Worm (Caenorhabditis elegans) whole organism, L1 larva: ENCODE results near the gene C27C12.1.

ENCODE experiments used
- C16A3.4 ChIP-seq: fragments of 150-350 bp; optimal IDR thresholded peaks from 2 replicates; lab custom pipeline; 2014; ENCODE audit warnings: missing biosample characterization, missing genetic modification characterization
- C34B4.2 ChIP-seq: sonication (generic microtip); optimal IDR thresholded peaks from 2 replicates; lab custom pipeline; 2017; ENCODE audit warnings: mild to moderate bottlenecking, missing genetic modification characterization, missing compliant biosample characterization
- F16B12.6 ChIP-seq: fragments of 150-350 bp; optimal IDR thresholded peaks from 2 replicates; lab custom pipeline; 2014; ENCODE audit warnings: missing biosample characterization, missing genetic modification characterization
- Y116A8C.19 ChIP-seq: sonication (generic microtip); optimal IDR thresholded peaks from 2 replicates; lab custom pipeline; 2016; ENCODE audit warnings: missing compliant biosample characterization, missing genetic modification characterization, borderline replicate concordance
- aha-1 ChIP-seq: fragments of 150-350 bp; optimal IDR thresholded peaks from 2 replicates; lab custom pipeline; 2014; ENCODE audit warnings: missing biosample characterization, missing genetic modification characterization
- ceh-82 ChIP-seq, 3 experiments: fragments of 150-350 bp in 1 of 3; sonication (generic microtip) in 2 of 3; optimal IDR thresholded peaks; 2 replicates each; lab custom pipeline; 2014 to 2017; ENCODE audit warnings: missing biosample characterization in 3 of 3, missing genetic modification characterization in 3 of 3
- ceh-88 ChIP-seq: fragments of 200-800 bp; sonication (Bioruptor generic); IDR thresholded peaks from 2 replicates; pipeline ENCODE4 v1.3.6; 2022; ENCODE audit warnings: missing genetic modification characterization, missing compliant biosample characterization
- ces-1 ChIP-seq: fragments of 150-350 bp; optimal IDR thresholded peaks from 2 replicates; lab custom pipeline; 2014; ENCODE audit warnings: missing biosample characterization, missing genetic modification reagents, missing genetic modification characterization
- efl-1 ChIP-seq, 4 experiments: fragments of 150-350 bp; optimal IDR thresholded peaks in 3 of 4; peaks in 1 of 4; 1 replicate in 1 of 4; 2 replicates in 3 of 4; lab custom pipeline; 2014; ENCODE audit warnings: missing biosample characterization in 2 of 4, missing genetic modification characterization in 2 of 4, missing genetic modification reagents in 2 of 4
- egl-13 ChIP-seq: sonication (generic microtip); optimal IDR thresholded peaks from 2 replicates; lab custom pipeline; 2016; ENCODE audit warnings: missing genotype, missing genetic modification reagents, missing genetic modification characterization, missing compliant biosample characterization
- elt-2 ChIP-seq: sonication (generic microtip); optimal IDR thresholded peaks from 2 replicates; lab custom pipeline; 2016; ENCODE audit warnings: missing genetic modification characterization, mild to moderate bottlenecking, inconsistent platforms, missing compliant biosample characterization, missing genetic modification reagents
- fkh-10 ChIP-seq: sonication (generic microtip); optimal IDR thresholded peaks from 2 replicates; lab custom pipeline; 2017; ENCODE audit warnings: missing biosample characterization, missing genetic modification reagents, missing genetic modification characterization
- fkh-4 ChIP-seq: sonication (generic microtip); optimal IDR thresholded peaks from 2 replicates; lab custom pipeline; 2016; ENCODE audit warnings: missing compliant biosample characterization, missing genetic modification characterization, borderline replicate concordance
- fkh-8 ChIP-seq: sonication (generic microtip); optimal IDR thresholded peaks from 2 replicates; lab custom pipeline; 2016; ENCODE audit warnings: mild to moderate bottlenecking, missing genetic modification characterization, missing compliant biosample characterization
- grh-1 ChIP-seq: fragments of 200-800 bp; sonication (Bioruptor generic); IDR thresholded peaks from 2 replicates; pipeline ENCODE4 v1.3.6; 2022; ENCODE audit warnings: missing genetic modification reagents, missing genetic modification characterization, missing compliant biosample characterization
- hlh-4 ChIP-seq: sonication (generic microtip); optimal IDR thresholded peaks from 2 replicates; lab custom pipeline; 2016; ENCODE audit warnings: mild to moderate bottlenecking, missing genetic modification characterization, missing compliant biosample characterization
- hpl-2 ChIP-seq: fragments of 150-350 bp; optimal IDR thresholded peaks from 2 replicates; lab custom pipeline; 2014; ENCODE audit warnings: missing biosample characterization, missing genetic modification reagents, missing genetic modification characterization
- irx-1 ChIP-seq: sonication (generic microtip); optimal IDR thresholded peaks from 2 replicates; lab custom pipeline; 2016; ENCODE audit warnings: missing genetic modification characterization, missing compliant biosample characterization
- isw-1 ChIP-seq: fragments of 200-800 bp; sonication (Bioruptor generic); IDR thresholded peaks from 2 replicates; pipeline ENCODE4 v1.3.6; 2022; ENCODE audit warnings: missing genetic modification characterization, missing compliant biosample characterization
- jun-1 ChIP-seq: fragments of 150-350 bp; optimal IDR thresholded peaks from 2 replicates; lab custom pipeline; 2014; ENCODE audit warnings: missing biosample characterization, missing genetic modification reagents, missing genetic modification characterization
- lin-13 ChIP-seq: fragments of 150-350 bp; optimal IDR thresholded peaks from 2 replicates; lab custom pipeline; 2014; ENCODE audit warnings: missing biosample characterization, missing genetic modification reagents, missing genetic modification characterization
- lin-15B ChIP-seq: fragments of 150-350 bp; sonication (generic microtip); optimal IDR thresholded peaks from 3 replicates; lab custom pipeline; 2014; ENCODE audit warnings: missing biosample characterization, missing genetic modification characterization
- lin-35 ChIP-seq, 2 experiments: fragments of 150-350 bp; optimal IDR thresholded peaks; 2 replicates each; lab custom pipeline; 2014; ENCODE audit warnings: missing biosample characterization in 2 of 2, missing genetic modification characterization in 2 of 2, missing genetic modification reagents in 2 of 2
- lin-39 ChIP-seq: fragments of 150-350 bp; optimal IDR thresholded peaks from 2 replicates; lab custom pipeline; 2014; ENCODE audit warnings: missing biosample characterization, missing genetic modification reagents, missing genetic modification characterization
- lir-3 ChIP-seq: sonication (generic microtip); optimal IDR thresholded peaks from 2 replicates; lab custom pipeline; 2016; ENCODE audit warnings: mild to moderate bottlenecking, missing genetic modification characterization, moderate library complexity, missing compliant biosample characterization; ENCODE audit not compliant: poor library complexity
- lsy-2 ChIP-seq, 2 experiments: fragments of 150-350 bp; optimal IDR thresholded peaks; 2 replicates each; lab custom pipeline; 2014; ENCODE audit warnings: missing biosample characterization in 2 of 2, missing genetic modification characterization in 2 of 2
- mab-9 ChIP-seq: fragments of 200-800 bp; sonication (Bioruptor generic); IDR thresholded peaks from 2 replicates; pipeline ENCODE4 v1.3.6; 2022; ENCODE audit warnings: missing genetic modification reagents, missing genetic modification characterization, missing compliant biosample characterization
- mdl-1 ChIP-seq, 2 experiments: fragments of 150-350 bp; optimal IDR thresholded peaks; 2 replicates each; lab custom pipeline; 2014 to 2017; ENCODE audit warnings: missing biosample characterization in 2 of 2, missing genetic modification characterization in 2 of 2, inconsistent platforms in 1 of 2
- mef-2 ChIP-seq: fragments of 150-350 bp; optimal IDR thresholded peaks from 2 replicates; lab custom pipeline; 2014; ENCODE audit warnings: missing biosample characterization, missing genetic modification characterization
- mep-1 ChIP-seq: fragments of 150-350 bp; optimal IDR thresholded peaks from 2 replicates; lab custom pipeline; 2014; ENCODE audit warnings: missing biosample characterization, missing genetic modification characterization
- nhr-12 ChIP-seq: sonication (generic microtip); optimal IDR thresholded peaks from 2 replicates; lab custom pipeline; 2017; ENCODE audit warnings: missing biosample characterization, missing genetic modification characterization
- nhr-19 ChIP-seq: fragments of 200-800 bp; sonication (Bioruptor generic); conservative IDR thresholded peaks from 2 replicates; pipeline ENCODE4 v1.3.6; 2022; ENCODE audit warnings: missing genetic modification characterization, missing compliant biosample characterization
- nhr-28 ChIP-seq: fragments of 150-350 bp; optimal IDR thresholded peaks from 2 replicates; lab custom pipeline; 2014; ENCODE audit warnings: missing biosample characterization, missing genetic modification characterization
- nhr-47 ChIP-seq: sonication (generic microtip); optimal IDR thresholded peaks from 2 replicates; lab custom pipeline; 2016; ENCODE audit warnings: mild to moderate bottlenecking, missing genetic modification characterization, moderate library complexity, missing compliant biosample characterization
- nhr-76 ChIP-seq: sonication (generic microtip); optimal IDR thresholded peaks from 2 replicates; lab custom pipeline; 2017; ENCODE audit warnings: missing biosample characterization, missing genetic modification characterization
- nhr-77 ChIP-seq: fragments of 150-350 bp; optimal IDR thresholded peaks from 2 replicates; lab custom pipeline; 2014; ENCODE audit warnings: missing biosample characterization, missing genetic modification characterization
- nhr-85 ChIP-seq: sonication (generic microtip); peaks from one replicate; lab custom pipeline; 2016; ENCODE audit warnings: missing genetic modification characterization, inconsistent platforms, missing compliant biosample characterization
- pag-3 ChIP-seq: sonication (generic microtip); optimal IDR thresholded peaks from 2 replicates; lab custom pipeline; 2017; ENCODE audit warnings: missing genetic modification characterization, mild to moderate bottlenecking, missing compliant biosample characterization, antibody characterized with exemption, borderline replicate concordance; ENCODE audit not compliant: insufficient read depth
- skn-1 ChIP-seq: fragments of 150-350 bp; optimal IDR thresholded peaks from 2 replicates; lab custom pipeline; 2014; ENCODE audit warnings: missing biosample characterization, missing genetic modification characterization
- snpc-4 ChIP-seq: fragments of 150-350 bp; optimal IDR thresholded peaks from 2 replicates; lab custom pipeline; 2014; ENCODE audit warnings: missing biosample characterization, missing genetic modification characterization
- sox-4 ChIP-seq: sonication (generic microtip); optimal IDR thresholded peaks from 2 replicates; lab custom pipeline; 2016; ENCODE audit warnings: missing genetic modification characterization, missing compliant biosample characterization
- swsn-7 ChIP-seq: sonication (generic microtip); optimal IDR thresholded peaks from 2 replicates; lab custom pipeline; 2016; ENCODE audit warnings: missing genetic modification characterization, missing compliant biosample characterization
- tbx-2 ChIP-seq: sonication (generic microtip); optimal IDR thresholded peaks from 2 replicates; lab custom pipeline; 2016; ENCODE audit warnings: missing genetic modification characterization, missing compliant biosample characterization
- tlp-1 ChIP-seq: fragments of 150-350 bp; optimal IDR thresholded peaks from 2 replicates; lab custom pipeline; 2014; ENCODE audit warnings: missing biosample characterization, missing genetic modification characterization
- unc-130 ChIP-seq: fragments of 150-350 bp; optimal IDR thresholded peaks from 2 replicates; lab custom pipeline; 2017; ENCODE audit warnings: missing biosample characterization, missing genetic modification characterization, inconsistent platforms
- vab-15 ChIP-seq: sonication (generic microtip); optimal IDR thresholded peaks from 2 replicates; lab custom pipeline; 2017; ENCODE audit warnings: missing genotype, mild to moderate bottlenecking, missing genetic modification characterization, missing compliant biosample characterization

C27C12.1 gene

DNA sequence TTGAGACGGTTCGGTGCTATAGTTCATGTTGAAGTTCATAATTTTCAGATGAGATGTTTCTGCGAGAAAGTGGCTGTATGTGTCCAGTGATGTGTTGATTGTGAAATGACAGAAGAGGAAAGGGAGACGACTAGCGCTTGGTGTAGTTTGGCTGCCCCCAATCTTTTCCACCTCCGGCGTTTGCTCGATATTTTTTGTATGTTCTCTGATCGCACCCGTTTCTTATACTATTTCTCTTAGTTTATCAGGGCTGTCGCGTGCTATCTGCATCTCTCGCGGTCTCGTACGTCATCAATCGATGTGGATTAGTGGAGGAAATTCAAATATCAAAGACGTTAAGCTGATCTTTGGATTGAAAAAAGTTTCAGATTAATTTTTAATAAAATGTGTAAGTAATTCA lies 42.8 kb downstream of the C27C12.1 start, which contains the start of gene atf-4 (continued):
- TF ChIP-seq irx-1 (tag; lab: Kevin White, UChicago), result peak; percentile 28
- TF ChIP-seq tlp-1 (tag; lab: Kevin White, UChicago), result no peak
- TF ChIP-seq lsy-2 (tag; optimal IDR thresholded peaks at IDR 0.05; lab: Kevin White, UChicago), result peak; percentile 53 to 75
- peak; percentile 80 for TF ChIP-seq fkh-8 (tag; lab: Kevin White, UChicago)
- TF ChIP-seq egl-13, result peak; percentile 60
- peak; percentile 76 for TF ChIP-seq tbx-2 (tag; lab: Kevin White, UChicago)
- no peak for TF ChIP-seq pag-3 (tag; lab: Kevin White, UChicago)
- no peak for TF ChIP-seq lin-15B
- no peak for TF ChIP-seq fkh-10 (GFP tag; lab: Kevin White, UChicago)
- no peak for TF ChIP-seq grh-1 (GFP tag; lab: Robert Waterston, UW)
- peak; percentile 19 for TF ChIP-seq snpc-4 (tag; lab: Kevin White, UChicago)
- peak; percentile 17 for TF ChIP-seq C16A3.4 (tag; lab: Kevin White, UChicago)
- TF ChIP-seq nhr-12 (tag; lab: Kevin White, UChicago), result no peak
- TF ChIP-seq jun-1 (tag; lab: Kevin White, UChicago), result peak; percentile 7
- TF ChIP-seq mep-1 (tag; lab: Kevin White, UChicago), result peak; percentile 76
- TF ChIP-seq vab-15 (tag; lab: Kevin White, UChicago), result no peak
- peak in 1 of 2 experiments; percentile 87 for TF ChIP-seq mdl-1 (tag; optimal IDR thresholded peaks at IDR 0.05; lab: Kevin White, UChicago)
- no peak for TF ChIP-seq nhr-76 (tag; lab: Kevin White, UChicago)
- peak; percentile 73 for TF ChIP-seq unc-130 (tag; lab: Kevin White, UChicago)
- peak; percentile 91 for TF ChIP-seq nhr-19 (GFP tag; lab: Robert Waterston, UW)
- peak; percentile 72 for TF ChIP-seq swsn-7 (tag; lab: Kevin White, UChicago)
- TF ChIP-seq Y116A8C.19 (tag; lab: Kevin White, UChicago), result no peak
- TF ChIP-seq elt-2 (tag; lab: Kevin White, UChicago), result peak; percentile 66
- peak; percentile 52 to 70 for TF ChIP-seq efl-1 (optimal IDR thresholded peaks at IDR 0.05; lab: Kevin White, UChicago)
- peak; percentile 75 to 97 for TF ChIP-seq efl-1 (GFP tag; optimal IDR thresholded peaks at IDR 0.05 in 1 of 2; lab: Kevin White, UChicago)
- peak; percentile 82 for TF ChIP-seq nhr-47 (tag; lab: Kevin White, UChicago)
- TF ChIP-seq mab-9 (GFP tag; lab: Robert Waterston, UW), result 0 out of 2 replicates have a peak, but pooled peaks have one; percentile 47
- no peak for TF ChIP-seq nhr-28 (tag; lab: Kevin White, UChicago)
- TF ChIP-seq ceh-88, result no peak
- TF ChIP-seq nhr-77 (tag; lab: Kevin White, UChicago), result no peak
- peak; percentile 85 for TF ChIP-seq nhr-85 (tag; lab: Kevin White, UChicago)
- no peak for TF ChIP-seq mef-2
- TF ChIP-seq F16B12.6, result no peak
- no peak for TF ChIP-seq lir-3 (tag; lab: Kevin White, UChicago)
- no peak for TF ChIP-seq fkh-4 (tag; lab: Kevin White, UChicago)
- TF ChIP-seq isw-1 (GFP tag; lab: Robert Waterston, UW), result no peak
- no peak for TF ChIP-seq hpl-2 (GFP tag; lab: Kevin White, UChicago)
- TF ChIP-seq ces-1, result no peak
- peak; percentile 49 for TF ChIP-seq lin-13 (GFP tag; lab: Kevin White, UChicago)
- peak; percentile 16 for TF ChIP-seq sox-4 (tag; lab: Kevin White, UChicago)
- TF ChIP-seq skn-1 (tag; lab: Kevin White, UChicago), result no peak
- TF ChIP-seq lin-35 (GFP tag; optimal IDR thresholded peaks at IDR 0.05; lab: Kevin White, UChicago), result peak; percentile 70 to 82
- peak; percentile 33 for TF ChIP-seq lin-39 (tag; lab: Kevin White, UChicago)
- TF ChIP-seq hlh-4 (tag; lab: Kevin White, UChicago), result no peak
- TF ChIP-seq C34B4.2, result no peak
- peak in 2 of 3 experiments; percentile 20 to 41 for TF ChIP-seq ceh-82 (tag; optimal IDR thresholded peaks at IDR 0.05; lab: Kevin White, UChicago)
- TF ChIP-seq aha-1, result no peak
